Worm (Caenorhabditis elegans) whole organism, L4 larva: Measurements from ENCODE around the gene Y39B6A.1.

ENCODE experiments used
- F10B5.3 ChIP-seq: sonication (generic microtip); optimal IDR thresholded peaks from 2 replicates; lab custom pipeline; 2016; ENCODE audit warnings: mild to moderate bottlenecking, missing genetic modification characterization, missing compliant biosample characterization
- F37D6.2 ChIP-seq: sonication (generic microtip); optimal IDR thresholded peaks from 2 replicates; lab custom pipeline; 2016; ENCODE audit warnings: mild to moderate bottlenecking, missing genetic modification characterization, missing compliant biosample characterization
- R02D3.7 ChIP-seq: fragments of 150-350 bp; sonication (generic microtip); optimal IDR thresholded peaks from 3 replicates; lab custom pipeline; 2014; ENCODE audit warnings: missing biosample characterization, missing genetic modification characterization
- T20F7.1 ChIP-seq: fragments of 200-800 bp; sonication (Bioruptor generic); optimal IDR thresholded peaks from 2 replicates; lab custom pipeline; 2018; ENCODE audit warnings: mild to moderate bottlenecking, missing genetic modification characterization, missing compliant biosample characterization
- Y105C5A.15 ChIP-seq: fragments of 200-800 bp; sonication (Bioruptor generic); IDR thresholded peaks from 2 replicates; pipeline ENCODE4 v1.3.6; 2022; ENCODE audit warnings: missing genetic modification characterization, missing compliant biosample characterization
- Y48G9A.11 ChIP-seq: fragments of 200-800 bp; sonication (Bioruptor generic); IDR thresholded peaks from 2 replicates; pipeline ENCODE4 v1.3.6; 2022; ENCODE audit warnings: missing genetic modification reagents, missing genetic modification characterization, missing compliant biosample characterization
- ZK337.2 ChIP-seq: fragments of 200-800 bp; sonication (Bioruptor generic); IDR thresholded peaks from 2 replicates; pipeline ENCODE4 v1.3.6; 2022; ENCODE audit warnings: missing genetic modification reagents, missing genetic modification characterization, missing compliant biosample characterization
- ZK546.5 ChIP-seq, 2 experiments: sonication (generic microtip); optimal IDR thresholded peaks; 2 replicates each; lab custom pipeline; 2017; ENCODE audit warnings: missing biosample characterization in 2 of 2, missing genetic modification characterization in 2 of 2
- aly-2 ChIP-seq: sonication (generic microtip); optimal IDR thresholded peaks from 2 replicates; lab custom pipeline; 2018; ENCODE audit warnings: missing biosample characterization, missing genetic modification characterization
- attf-4 ChIP-seq: sonication (generic microtip); optimal IDR thresholded peaks from 3 replicates; lab custom pipeline; 2017; ENCODE audit warnings: missing biosample characterization, missing genetic modification characterization
- ceh-32 ChIP-seq: sonication (generic microtip); optimal IDR thresholded peaks from 2 replicates; lab custom pipeline; 2016; ENCODE audit warnings: mild to moderate bottlenecking, missing genetic modification characterization, missing compliant biosample characterization; ENCODE audit not compliant: poor library complexity
- ceh-62 ChIP-seq: sonication (generic microtip); optimal IDR thresholded peaks from 2 replicates; lab custom pipeline; 2017; ENCODE audit warnings: missing biosample characterization, missing genetic modification characterization
- daf-16 ChIP-seq, 3 experiments: sonication (generic microtip); optimal IDR thresholded peaks; 2 replicates each; lab custom pipeline; 2016 to 2017; ENCODE audit warnings: missing genetic modification characterization in 3 of 3, missing genetic modification reagents in 3 of 3, mild to moderate bottlenecking in 2 of 3, missing compliant biosample characterization in 2 of 3, missing biosample characterization in 1 of 3, moderate library complexity in 1 of 3
- dmd-6 ChIP-seq: fragments of 200-800 bp; sonication (Bioruptor generic); IDR thresholded peaks from 2 replicates; pipeline ENCODE4 v1.3.6; 2022; ENCODE audit warnings: missing genetic modification reagents, missing genetic modification characterization, missing compliant biosample characterization
- dmd-8 ChIP-seq: fragments of 200-800 bp; sonication (Bioruptor generic); IDR thresholded peaks from 2 replicates; pipeline ENCODE4 v1.3.6; 2022; ENCODE audit warnings: missing genetic modification characterization, missing compliant biosample characterization
- dpl-1 ChIP-seq: fragments of 150-350 bp; optimal IDR thresholded peaks from 2 replicates; lab custom pipeline; 2014; ENCODE audit warnings: missing biosample characterization, missing genetic modification reagents, missing genetic modification characterization
- dve-1 ChIP-seq: sonication (generic microtip); optimal IDR thresholded peaks from 2 replicates; lab custom pipeline; 2017; ENCODE audit warnings: antibody characterized with exemption, mild to moderate bottlenecking, missing genetic modification characterization, missing compliant biosample characterization; ENCODE audit not compliant: insufficient read depth
- hlh-11 ChIP-seq: fragments of 200-800 bp; sonication (Bioruptor generic); optimal IDR thresholded peaks from 2 replicates; lab custom pipeline; 2018; ENCODE audit warnings: mild to moderate bottlenecking, missing genetic modification characterization, missing compliant biosample characterization
- hlh-30 ChIP-seq: sonication (generic microtip); optimal IDR thresholded peaks from 2 replicates; lab custom pipeline; 2017; ENCODE audit warnings: antibody characterized with exemption, mild to moderate bottlenecking, missing genetic modification characterization, missing compliant biosample characterization; ENCODE audit not compliant: insufficient read depth
- lin-1 ChIP-seq: fragments of 200-800 bp; sonication (Bioruptor generic); IDR thresholded peaks from 2 replicates; pipeline ENCODE4 v1.3.6; 2022; ENCODE audit warnings: missing genetic modification reagents, missing genetic modification characterization, missing compliant biosample characterization
- lin-15B ChIP-seq: fragments of 150-350 bp; sonication (generic microtip); optimal IDR thresholded peaks from 3 replicates; lab custom pipeline; 2014; ENCODE audit warnings: missing biosample characterization, missing genetic modification characterization
- lin-38 ChIP-seq: fragments of 200-800 bp; sonication (Bioruptor generic); IDR thresholded peaks from 2 replicates; pipeline ENCODE4 v1.3.6; 2022; ENCODE audit warnings: missing genetic modification reagents, missing genetic modification characterization, missing compliant biosample characterization
- madf-9 ChIP-seq: fragments of 200-800 bp; sonication (Bioruptor generic); conservative IDR thresholded peaks from 2 replicates; pipeline ENCODE4 v1.3.6; 2022; ENCODE audit warnings: missing genetic modification reagents, missing genetic modification characterization, missing compliant biosample characterization
- mdl-1 ChIP-seq, 2 experiments: fragments of 150-350 bp in 1 of 2; sonication (generic microtip) in 1 of 2; optimal IDR thresholded peaks; 2 replicates each; lab custom pipeline; 2014 to 2017; ENCODE audit warnings: missing biosample characterization in 2 of 2, missing genetic modification characterization in 2 of 2
- mep-1 ChIP-seq: fragments of 150-350 bp; sonication (generic microtip); optimal IDR thresholded peaks from 3 replicates; lab custom pipeline; 2014; ENCODE audit warnings: missing biosample characterization, missing genetic modification characterization
- mes-2 ChIP-seq: sonication (generic microtip); optimal IDR thresholded peaks from 2 replicates; lab custom pipeline; 2016; ENCODE audit warnings: missing genotype, mild to moderate bottlenecking, missing genetic modification characterization, missing compliant biosample characterization; ENCODE audit not compliant: poor library complexity, severe bottlenecking
- nhr-28 ChIP-seq: fragments of 150-350 bp; optimal IDR thresholded peaks from 2 replicates; lab custom pipeline; 2014; ENCODE audit warnings: missing biosample characterization, missing genetic modification characterization
- nhr-42 ChIP-seq: fragments of 200-800 bp; sonication (Bioruptor generic); IDR thresholded peaks from 2 replicates; pipeline ENCODE4 v1.3.6; 2022; ENCODE audit warnings: missing genetic modification characterization, missing compliant biosample characterization
- nhr-77 ChIP-seq: fragments of 150-350 bp; optimal IDR thresholded peaks from 2 replicates; lab custom pipeline; 2014; ENCODE audit warnings: missing biosample characterization, missing genetic modification characterization
- pqm-1 ChIP-seq: sonication (generic microtip); optimal IDR thresholded peaks from 2 replicates; lab custom pipeline; 2017; ENCODE audit warnings: missing biosample characterization, missing genetic modification characterization
- saeg-2 ChIP-seq: fragments of 200-800 bp; sonication (Bioruptor generic); IDR thresholded peaks from 2 replicates; pipeline ENCODE4 v1.3.6; 2022; ENCODE audit warnings: missing genetic modification reagents, missing genetic modification characterization, missing compliant biosample characterization
- sdz-12 ChIP-seq: fragments of 200-800 bp; sonication (Bioruptor generic); optimal IDR thresholded peaks from 2 replicates; lab custom pipeline; 2018; ENCODE audit warnings: mild to moderate bottlenecking, missing genetic modification characterization, missing compliant biosample characterization
- spr-3 ChIP-seq: fragments of 200-800 bp; sonication (Bioruptor generic); optimal IDR thresholded peaks from 2 replicates; lab custom pipeline; 2018; ENCODE audit warnings: mild to moderate bottlenecking, missing genetic modification characterization, missing compliant biosample characterization
- tag-97 ChIP-seq: fragments of 200-800 bp; sonication (Bioruptor generic); IDR thresholded peaks from 2 replicates; pipeline ENCODE4 v1.3.6; 2022; ENCODE audit warnings: missing genetic modification characterization, missing compliant biosample characterization
- unc-39 ChIP-seq: sonication (generic microtip); optimal IDR thresholded peaks from 2 replicates; lab custom pipeline; 2017; ENCODE audit warnings: missing biosample characterization, missing genetic modification characterization
- vab-7 ChIP-seq: fragments of 200-800 bp; sonication (Bioruptor generic); IDR thresholded peaks from 2 replicates; pipeline ENCODE4 v1.3.6; 2022; ENCODE audit warnings: missing genetic modification reagents, missing genetic modification characterization, missing compliant biosample characterization
- zfp-2 ChIP-seq: sonication (generic microtip); optimal IDR thresholded peaks from 2 replicates; lab custom pipeline; 2016; ENCODE audit warnings: mild to moderate bottlenecking, missing genetic modification characterization, missing compliant biosample characterization

Y39B6A.1 gene

DNA sequence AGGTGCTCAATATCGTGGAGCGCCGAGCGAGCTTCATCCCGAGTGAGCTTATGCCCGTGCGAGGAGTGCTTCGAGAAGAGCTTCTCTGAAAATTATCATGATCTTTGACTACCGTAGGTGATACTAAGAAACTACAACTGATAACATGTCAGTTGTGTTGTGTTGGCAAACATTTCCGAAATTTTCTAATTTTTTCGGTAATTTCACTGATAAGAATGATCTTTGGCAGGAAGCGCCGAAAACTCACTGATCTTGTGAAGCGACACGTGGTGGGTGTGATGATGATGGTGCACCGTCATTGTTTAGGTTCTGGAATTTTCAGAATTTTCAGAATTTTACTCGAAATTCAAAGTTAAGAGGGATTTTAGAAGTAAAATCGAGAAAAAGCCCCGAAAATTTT, at the start of gene Y39B6A.1:
Y39B6A.1 (minus strand) TSS at position 309 of the 400 bp plus-strand sequence.
- no peak for TF ChIP-seq daf-16 (GFP tag; optimal IDR thresholded peaks at IDR 0.05; lab: Kevin White, UChicago)
- peak; percentile 47 for TF ChIP-seq daf-16 (tag; optimal IDR thresholded peaks at IDR 0.05; lab: Kevin White, UChicago)
- peak; percentile 70 for TF ChIP-seq dve-1 (tag; lab: Kevin White, UChicago)
- TF ChIP-seq hlh-11 (tag; lab: Kevin White, UChicago): peak; percentile 59
- no peak for TF ChIP-seq unc-39 (tag; lab: Kevin White, UChicago)
- peak; percentile 45 for TF ChIP-seq dmd-6 (GFP tag; lab: Robert Waterston, UW)
- TF ChIP-seq mep-1 (tag; lab: Kevin White, UChicago): peak; percentile 15
- TF ChIP-seq nhr-77 (tag; lab: Kevin White, UChicago): peak; percentile 28
- TF ChIP-seq hlh-30 (tag; lab: Kevin White, UChicago): peak; percentile 14
- TF ChIP-seq nhr-28: peak; percentile 62
- peak; percentile 5 for TF ChIP-seq pqm-1 (tag; lab: Kevin White, UChicago)
- no peak for TF ChIP-seq spr-3 (GFP tag; lab: Kevin White, UChicago)
- TF ChIP-seq ceh-32 (tag; lab: Kevin White, UChicago): no peak
- peak in 1 of 2 experiments; percentile 34 for TF ChIP-seq mdl-1 (tag; optimal IDR thresholded peaks at IDR 0.05; lab: Kevin White, UChicago)
- no peak for TF ChIP-seq vab-7

DNA sequence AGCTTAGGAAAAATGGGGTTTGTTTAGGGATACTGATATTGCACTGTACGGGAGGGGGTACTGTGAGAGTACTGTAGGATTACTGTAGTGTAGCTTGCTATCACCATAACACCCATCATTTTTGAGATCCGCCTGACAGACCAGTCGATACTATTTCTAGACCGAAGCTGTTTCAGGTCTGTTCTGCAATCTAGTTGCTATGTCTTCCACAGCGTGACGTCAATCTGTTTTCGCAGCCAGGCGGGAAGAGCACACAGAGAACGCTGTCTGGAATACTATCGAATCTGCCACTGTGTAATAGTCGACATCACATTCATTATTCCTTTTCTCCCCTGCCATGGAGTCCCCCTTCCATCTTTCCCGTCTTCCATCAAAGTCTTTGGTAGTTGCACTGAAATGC, 48.4 kb upstream of the Y39B6A.1 start, which contains the start of gene F21D9.11:
F21D9.11 (plus strand) TSS at position 301 of the 400 bp plus-strand sequence.
- TF ChIP-seq daf-16 (GFP tag; optimal IDR thresholded peaks at IDR 0.05; lab: Kevin White, UChicago): no peak
- no peak for TF ChIP-seq daf-16 (tag; optimal IDR thresholded peaks at IDR 0.05; lab: Kevin White, UChicago)
- TF ChIP-seq madf-9 (GFP tag; lab: Robert Waterston, UW): no peak
- TF ChIP-seq dpl-1: no peak
- no peak for TF ChIP-seq T20F7.1 (GFP tag; lab: Kevin White, UChicago)
- no peak for TF ChIP-seq attf-4 (tag; lab: Kevin White, UChicago)
- no peak for TF ChIP-seq R02D3.7 (tag; lab: Kevin White, UChicago)
- TF ChIP-seq sdz-12: no peak
- TF ChIP-seq ZK546.5 (tag; optimal IDR thresholded peaks at IDR 0.05; lab: Kevin White, UChicago): no peak
- no peak for TF ChIP-seq aly-2 (tag; lab: Kevin White, UChicago)
- no peak for TF ChIP-seq F37D6.2 (tag; lab: Kevin White, UChicago)
- no peak for TF ChIP-seq Y48G9A.11 (GFP tag; lab: Robert Waterston, UW)
- TF ChIP-seq ceh-62 (tag; lab: Kevin White, UChicago): no peak
- TF ChIP-seq lin-38: no peak
- TF ChIP-seq lin-1: no peak
- no peak for TF ChIP-seq tag-97 (GFP tag; lab: Robert Waterston, UW)
- TF ChIP-seq ZK337.2: no peak

DNA sequence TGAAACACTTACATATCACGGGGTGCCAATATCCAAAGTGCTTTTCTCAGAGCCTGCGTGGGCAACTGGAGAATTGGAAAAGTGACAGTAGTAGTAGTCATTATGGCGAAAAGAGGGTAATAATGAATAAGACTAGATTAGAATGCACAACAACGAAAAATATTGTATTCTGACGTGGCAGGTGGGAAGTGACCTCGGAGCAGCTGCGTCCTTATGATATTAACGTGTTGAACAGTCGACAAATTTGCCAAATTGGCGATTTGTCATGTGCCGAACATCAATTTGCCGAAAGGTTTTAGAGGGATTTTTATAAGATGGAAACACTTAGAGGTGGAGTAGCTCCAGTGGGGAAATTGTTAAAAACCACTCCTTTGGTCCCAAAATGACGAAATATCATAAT, 47.6 kb upstream of the Y39B6A.1 start, which contains the start of gene str-81:
str-81 (minus strand) TSS at position 101 of the 400 bp plus-strand sequence.
- no peak for TF ChIP-seq tag-97 (GFP tag; lab: Robert Waterston, UW)

DNA sequence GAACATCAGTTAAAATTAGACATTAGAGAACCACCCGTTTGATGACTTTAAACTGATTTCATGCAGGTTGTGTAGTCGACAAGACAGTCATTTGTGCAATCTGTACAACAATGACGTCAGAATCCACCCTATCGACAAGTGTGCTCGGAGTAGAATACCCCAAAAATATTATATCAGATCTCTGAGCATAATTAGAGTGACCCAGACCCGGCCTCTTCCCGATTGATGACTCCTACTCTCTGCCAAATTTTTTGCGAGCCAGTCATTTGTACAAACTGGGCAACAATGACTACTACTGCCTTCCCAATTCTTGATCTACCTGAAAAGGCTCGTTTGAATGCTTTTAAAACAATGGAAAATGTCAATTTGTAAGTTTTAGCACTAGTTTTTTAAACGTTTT, 36.7 kb upstream of the Y39B6A.1 start, which contains the start of the genes fbxb-115 and fbxb-1:
fbxb-115 (minus strand) TSS at position 101 of the 400 bp plus-strand sequence.
fbxb-1 (plus strand) TSS at position 226 of the 400 bp plus-strand sequence.
- TF ChIP-seq lin-15B (tag; lab: Kevin White, UChicago) (no peak), saeg-2 (GFP tag; lab: Robert Waterston, UW) (no peak), nhr-42 (GFP tag; lab: Robert Waterston, UW) (no peak), sdz-12 (no peak), nhr-77 (tag; lab: Kevin White, UChicago) (no peak), zfp-2 (no peak), F10B5.3 (tag; lab: Kevin White, UChicago) (no peak), mes-2 (tag; lab: Kevin White, UChicago) (no peak), dmd-8 (GFP tag; lab: Robert Waterston, UW) (no peak), Y105C5A.15 (GFP tag; lab: Robert Waterston, UW) (no peak)
